Fruit fly (Drosophila melanogaster): ENCODE results near the gene CG44194.

CG44194 gene

DNA sequence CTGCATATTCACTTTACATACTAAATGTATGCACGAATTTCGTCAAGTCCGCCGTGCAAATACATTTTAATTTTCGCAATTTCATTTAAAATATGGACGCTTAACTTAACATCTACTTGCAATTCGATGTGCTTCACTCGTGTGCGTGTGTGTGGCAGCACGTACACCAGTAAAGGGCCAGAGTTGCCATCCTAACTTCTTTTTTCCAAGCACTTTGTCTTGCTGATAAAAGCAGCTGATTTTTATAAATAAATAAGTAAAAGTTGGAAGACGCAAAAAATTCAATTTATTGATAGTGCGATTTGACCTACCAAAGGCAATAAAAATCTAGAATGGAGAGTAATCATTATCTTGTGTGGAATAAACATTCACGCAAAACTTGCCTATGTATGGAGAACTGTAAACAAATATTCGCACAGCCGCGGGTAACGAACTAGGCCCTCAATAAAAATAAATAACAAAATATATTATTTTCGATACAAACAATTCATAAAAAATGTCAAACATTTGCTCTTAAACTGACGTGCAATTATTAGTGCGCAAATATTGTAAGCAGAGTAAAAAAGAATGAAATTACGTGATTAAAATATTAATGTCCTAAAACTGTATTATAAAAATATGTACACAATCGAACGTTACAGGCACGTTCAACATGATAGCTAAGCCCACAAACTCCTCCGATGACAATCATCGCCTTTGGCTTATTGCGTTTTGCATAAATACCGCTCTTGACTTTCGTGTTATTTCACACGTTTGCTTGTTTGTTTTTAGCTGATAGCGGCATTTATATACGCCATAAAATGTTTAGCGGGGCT is 15.2 kb downstream of the CG44194 start (continued):
- TF ChIP-seq CG14667 (GFP tag; IDR thresholded peaks at IDR 0.05), result peak; percentile 35; the same call in 1 of the 2 replicates
- no peak for TF ChIP-seq D (optimal IDR thresholded peaks at IDR 0.05)
- peak; percentile 31 for TF ChIP-seq D (GFP tag; optimal IDR thresholded peaks at IDR 0.05)
- no peak for TF ChIP-seq HLH4C (GFP tag; IDR thresholded peaks at IDR 0.05; ENCODE audit: partially characterized antibody)
- peak; percentile 70 for TF ChIP-seq unpg (GFP tag; optimal IDR thresholded peaks at IDR 0.05)
- TF ChIP-seq sob (GFP tag; IDR thresholded peaks at IDR 0.05), result peak; percentile 57; the same call in 1 of the 2 replicates
- peak; percentile 76 for TF ChIP-seq sens (GFP tag)
- TF ChIP-seq fu2 (GFP tag; optimal IDR thresholded peaks at IDR 0.05), result no peak
- peak; percentile 1 for TF ChIP-seq NC2β (GFP tag; optimal IDR thresholded peaks at IDR 0.05)
- peak; percentile 39 for TF ChIP-seq CG15696 (tag; optimal IDR thresholded peaks at IDR 0.05)
- peak; percentile 56 for TF ChIP-seq CG12219 (GFP tag; optimal IDR thresholded peaks at IDR 0.05)
- TF ChIP-seq D19B (GFP tag; optimal IDR thresholded peaks at IDR 0.05), result peak; percentile 47
- no peak for TF ChIP-seq CG10274 (GFP tag; optimal IDR thresholded peaks at IDR 0.05)
- peak; percentile 76 for TF ChIP-seq seq (GFP tag; IDR thresholded peaks at IDR 0.05)
- peak; percentile 86 for TF ChIP-seq so (GFP tag; IDR thresholded peaks at IDR 0.05)
- TF ChIP-seq row (GFP tag; IDR thresholded peaks at IDR 0.05), result peak; percentile 87
- no peak for TF ChIP-seq inv (GFP tag; IDR thresholded peaks at IDR 0.05; ENCODE audit: partially characterized antibody)
- peak; percentile 45 for TF ChIP-seq CG6689 (GFP tag; IDR thresholded peaks at IDR 0.05)
- peak; percentile 37; the same call in 1 of the 3 replicates for TF ChIP-seq ci (GFP tag; IDR thresholded peaks at IDR 0.05)
- peak; percentile 50 for TF ChIP-seq CG6254 (GFP tag; optimal IDR thresholded peaks at IDR 0.05)
- no peak for TF ChIP-seq ERR (GFP tag; optimal IDR thresholded peaks at IDR 0.05)
- peak; percentile 49 for TF ChIP-seq CG10267 (tag; optimal IDR thresholded peaks at IDR 0.05)
- peak; percentile 71 for TF ChIP-seq CG13894 (tag; optimal IDR thresholded peaks at IDR 0.05)
- peak; percentile 29 for TF ChIP-seq kni (GFP tag; optimal IDR thresholded peaks at IDR 0.05)
- peak; percentile 47 for TF ChIP-seq Max (GFP tag; optimal IDR thresholded peaks at IDR 0.05)
- no peak for TF ChIP-seq GATAe (GFP tag; conservative IDR thresholded peaks at IDR 0.05)
- no peak for TF ChIP-seq nau (GFP tag; optimal IDR thresholded peaks at IDR 0.05)
- TF ChIP-seq trh (GFP tag; optimal IDR thresholded peaks at IDR 0.05), result no peak
- TF ChIP-seq Dp (GFP tag; optimal IDR thresholded peaks at IDR 0.05), result no peak
- no peak for TF ChIP-seq Trl (optimal IDR thresholded peaks at IDR 0.05)
- TF ChIP-seq Trl (GFP tag; optimal IDR thresholded peaks at IDR 0.05), result no peak
- no peak for TF ChIP-seq h (optimal IDR thresholded peaks at IDR 0.05)
- TF ChIP-seq Stat92E (GFP tag; optimal IDR thresholded peaks at IDR 0.05), result no peak
- peak; percentile 65; the same call in 1 of the 2 replicates for TF ChIP-seq lmd (GFP tag; IDR thresholded peaks at IDR 0.05)
- peak; percentile 78 for TF ChIP-seq CG6765 (GFP tag; optimal IDR thresholded peaks at IDR 0.05)
- peak; percentile 62 for TF ChIP-seq chn (GFP tag; optimal IDR thresholded peaks at IDR 0.05)
- TF ChIP-seq CG2199 (GFP tag; IDR thresholded peaks at IDR 0.05), result no peak
- TF ChIP-seq CG11723 (GFP tag; optimal IDR thresholded peaks at IDR 0.05), result peak; percentile 52
- no peak for TF ChIP-seq Hr39 (optimal IDR thresholded peaks at IDR 0.05)
- TF ChIP-seq CG1233 (GFP tag; optimal IDR thresholded peaks at IDR 0.05), result peak; percentile 80
- TF ChIP-seq Gug (GFP tag; IDR thresholded peaks at IDR 0.05), result no peak
- TF ChIP-seq dmrt99B (tag; optimal IDR thresholded peaks at IDR 0.05), result peak; percentile 72
- TF ChIP-seq scrt (GFP tag; optimal IDR thresholded peaks at IDR 0.05), result peak; percentile 55
- TF ChIP-seq ATbp (GFP tag; optimal IDR thresholded peaks at IDR 0.05), result peak; percentile 46
- TF ChIP-seq Hr51 (GFP tag; optimal IDR thresholded peaks at IDR 0.05), result peak in 1 of 2 experiments; percentile 83
- no peak for TF ChIP-seq Jarid2 (GFP tag; optimal IDR thresholded peaks at IDR 0.05)
- peak; percentile 41 for TF ChIP-seq wor (GFP tag; IDR thresholded peaks at IDR 0.05)
- peak; percentile 57 for TF ChIP-seq CG10147 (GFP tag; optimal IDR thresholded peaks at IDR 0.05)
- peak; percentile 37; the same call in 1 of the 2 replicates for TF ChIP-seq CG14441 (GFP tag; IDR thresholded peaks at IDR 0.05)

All from whole organism, embryonic.